Fruit fly (Drosophila melanogaster) whole organism, embryonic: Measurements from ENCODE around the gene Cp16.

Experiments used
- ATbp ChIP-seq: fragments of 200-800 bp; sonication (Bioruptor generic); optimal IDR thresholded peaks from 2 replicates; lab custom pipeline; 2017; ENCODE audit warnings: missing biosample characterization, mild to moderate bottlenecking, missing genetic modification characterization, missing genetic modification reagents
- Adf1 ChIP-seq: fragments of 200-800 bp; sonication (Bioruptor generic); IDR thresholded peaks from 2 replicates; pipeline ENCODE4 v1.3.6; 2022; ENCODE audit warnings: missing biosample characterization, missing genetic modification characterization
- Atf6 ChIP-seq: fragments of 200-800 bp; sonication (Bioruptor generic); IDR thresholded peaks from 2 replicates; pipeline ENCODE4 v1.3.6; 2022; ENCODE audit warnings: missing biosample characterization, missing genetic modification characterization
- CG11456 ChIP-seq: fragments of 200-800 bp; sonication (Bioruptor generic); IDR thresholded peaks from 3 replicates; pipeline ENCODE4 v1.3.6; 2022; ENCODE audit warnings: missing biosample characterization, missing genetic modification characterization
- CG12104 ChIP-seq: fragments of 200-800 bp; sonication (Bioruptor generic); optimal IDR thresholded peaks from 3 replicates; lab custom pipeline; 2016; ENCODE audit warnings: missing biosample characterization, missing genetic modification characterization
- CG15601 ChIP-seq: fragments of 200-800 bp; sonication (Bioruptor generic); optimal IDR thresholded peaks from 3 replicates; lab custom pipeline; 2019; ENCODE audit warnings: missing biosample characterization, mild to moderate bottlenecking, missing genetic modification characterization, moderate library complexity
- CG17328 ChIP-seq: fragments of 200-800 bp; sonication (Bioruptor generic); IDR thresholded peaks from 2 replicates; pipeline ENCODE4 v1.3.6; 2022; ENCODE audit warnings: missing biosample characterization, missing genetic modification characterization
- CG17359 ChIP-seq: fragments of 200-800 bp; sonication (Bioruptor generic); optimal IDR thresholded peaks from 3 replicates; lab custom pipeline; 2018; ENCODE audit warnings: missing biosample characterization, mild to moderate bottlenecking, missing genetic modification characterization, moderate library complexity
- CG17385 ChIP-seq: fragments of 200-800 bp; sonication (Bioruptor generic); optimal IDR thresholded peaks from 3 replicates; lab custom pipeline; 2018; ENCODE audit warnings: missing biosample characterization, mild to moderate bottlenecking, missing genetic modification characterization
- CG18599 ChIP-seq: fragments of 200-800 bp; sonication (Bioruptor generic); optimal IDR thresholded peaks from 3 replicates; lab custom pipeline; 2017; ENCODE audit warnings: missing biosample characterization, missing genetic modification characterization, mild to moderate bottlenecking, moderate library complexity, missing genetic modification reagents
- CG18619 ChIP-seq: fragments of 200-800 bp; sonication (Bioruptor generic); optimal IDR thresholded peaks from 3 replicates; lab custom pipeline; 2017; ENCODE audit warnings: missing biosample characterization, mild to moderate bottlenecking, missing genetic modification characterization
- CG2678 ChIP-seq: fragments of 200-800 bp; sonication (Bioruptor generic); optimal IDR thresholded peaks from 3 replicates; lab custom pipeline; 2019; ENCODE audit warnings: missing biosample characterization, mild to moderate bottlenecking, missing genetic modification characterization, moderate library complexity
- CG32532 ChIP-seq: fragments of 200-800 bp; sonication (Bioruptor generic); IDR thresholded peaks from 2 replicates; pipeline ENCODE4 v1.3.6; 2022; ENCODE audit warnings: missing biosample characterization, missing genetic modification characterization
- CG3281 ChIP-seq: fragments of 200-800 bp; sonication (Bioruptor generic); optimal IDR thresholded peaks from 3 replicates; lab custom pipeline; 2017; ENCODE audit warnings: missing biosample characterization, mild to moderate bottlenecking, missing genetic modification characterization
- CG6765 ChIP-seq: fragments of 200-800 bp; sonication (Bioruptor generic); optimal IDR thresholded peaks from 3 replicates; lab custom pipeline; 2017; ENCODE audit warnings: missing biosample characterization, mild to moderate bottlenecking, missing genetic modification characterization
- CG7928 ChIP-seq: fragments of 200-800 bp; sonication (Bioruptor generic); optimal IDR thresholded peaks from 2 replicates; lab custom pipeline; 2017; ENCODE audit warnings: missing biosample characterization, mild to moderate bottlenecking, missing genetic modification characterization
- CG7987 ChIP-seq: fragments of 200-800 bp; sonication (Bioruptor generic); optimal IDR thresholded peaks from 2 replicates; lab custom pipeline; 2018; ENCODE audit warnings: missing biosample characterization, mild to moderate bottlenecking, missing genetic modification characterization, moderate library complexity
- CG9727 ChIP-seq: fragments of 200-800 bp; sonication (Bioruptor generic); optimal IDR thresholded peaks from 3 replicates; lab custom pipeline; 2017; ENCODE audit warnings: missing biosample characterization, mild to moderate bottlenecking, missing genetic modification characterization
- Dbx ChIP-seq: fragments of 200-800 bp; sonication (Bioruptor generic); IDR thresholded peaks from 3 replicates; pipeline ENCODE4 v1.3.6; 2022; ENCODE audit warnings: missing biosample characterization, missing genetic modification characterization
- Eip74EF ChIP-seq, 2 experiments: fragments of 200-800 bp in 1 of 2; fragments of >200 bp in 1 of 2; sonication (Bioruptor generic) in 1 of 2; optimal IDR thresholded peaks; 2 replicates each; lab custom pipeline; 2017 to 2019; ENCODE audit warnings: missing biosample characterization in 2 of 2, missing genetic modification characterization in 2 of 2, mild to moderate bottlenecking in 1 of 2, moderate library complexity in 1 of 2
- Fer1 ChIP-seq: fragments of 200-800 bp; sonication (Bioruptor generic); optimal IDR thresholded peaks from 2 replicates; lab custom pipeline; 2017; ENCODE audit warnings: missing biosample characterization, mild to moderate bottlenecking, missing genetic modification characterization
- Fer3 ChIP-seq: fragments of 200-800 bp; sonication (Bioruptor generic); optimal IDR thresholded peaks from 2 replicates; lab custom pipeline; 2018; ENCODE audit warnings: missing biosample characterization, mild to moderate bottlenecking, missing genetic modification characterization, moderate library complexity
- HLH3B ChIP-seq: fragments of 200-800 bp; sonication (Bioruptor generic); IDR thresholded peaks from 2 replicates; pipeline ENCODE4 v1.3.6; 2022; ENCODE audit warnings: missing biosample characterization, missing genetic modification characterization
- HmgZ ChIP-seq: fragments of 200-800 bp; sonication (Bioruptor generic); optimal IDR thresholded peaks from 2 replicates; lab custom pipeline; 2018; ENCODE audit warnings: missing biosample characterization, mild to moderate bottlenecking, missing genetic modification characterization
- Hmr ChIP-seq: fragments of 200-800 bp; sonication (Bioruptor generic); optimal IDR thresholded peaks from 3 replicates; lab custom pipeline; 2017; ENCODE audit warnings: mild to moderate bottlenecking, missing biosample characterization, missing genetic modification reagents, missing genetic modification characterization
- Lpt ChIP-seq: fragments of >200 bp; optimal IDR thresholded peaks from 2 replicates; lab custom pipeline; 2018; ENCODE audit warnings: missing biosample characterization, missing genetic modification characterization
- MESR4 ChIP-seq: fragments of 200-800 bp; sonication (Bioruptor generic); optimal IDR thresholded peaks from 2 replicates; lab custom pipeline; 2018; ENCODE audit warnings: missing biosample characterization, mild to moderate bottlenecking, missing genetic modification characterization, moderate library complexity
- MTF-1 ChIP-seq: fragments of 200-800 bp; sonication (Bioruptor generic); optimal IDR thresholded peaks from 2 replicates; lab custom pipeline; 2018; ENCODE audit warnings: missing biosample characterization, mild to moderate bottlenecking, missing genetic modification characterization, borderline replicate concordance
- NFAT ChIP-seq: fragments of 200-800 bp; sonication (Bioruptor generic); IDR thresholded peaks from 2 replicates; pipeline ENCODE4 v1.3.6; 2022; ENCODE audit warnings: missing biosample characterization, missing genetic modification characterization
- Rfx ChIP-seq: fragments of 200-800 bp; sonication (Bioruptor generic); IDR thresholded peaks from 2 replicates; pipeline ENCODE4 v1.3.6; 2022; ENCODE audit warnings: missing biosample characterization, missing genetic modification characterization
- bab2 ChIP-seq: fragments of 200-800 bp; sonication (Bioruptor generic); optimal IDR thresholded peaks from 2 replicates; lab custom pipeline; 2016; ENCODE audit warnings: missing biosample characterization, missing genetic modification characterization
- btn ChIP-seq: fragments of 200-800 bp; sonication (Bioruptor generic); optimal IDR thresholded peaks from 2 replicates; lab custom pipeline; 2016; ENCODE audit warnings: missing biosample characterization, missing genetic modification characterization
- cwo ChIP-seq: fragments of 200-800 bp; sonication (Bioruptor generic); optimal IDR thresholded peaks from 3 replicates; lab custom pipeline; 2017; ENCODE audit warnings: missing biosample characterization, missing genetic modification characterization, mild to moderate bottlenecking, moderate library complexity, missing genetic modification reagents
- fd64A ChIP-seq: fragments of 200-800 bp; sonication (Bioruptor generic); optimal IDR thresholded peaks from 3 replicates; lab custom pipeline; 2018; ENCODE audit warnings: missing biosample characterization, mild to moderate bottlenecking, missing genetic modification characterization
- hkb ChIP-seq, 2 experiments: fragments of 200-800 bp in 1 of 2; fragments of >200 bp in 1 of 2; sonication (Bioruptor generic) in 1 of 2; IDR thresholded peaks in 1 of 2; optimal IDR thresholded peaks in 1 of 2; 2 replicates each; pipeline versions ENCODE4 v1.3.6 to Lab custom; 2017 to 2022; ENCODE audit warnings: missing biosample characterization in 1 of 2, missing genetic modification characterization in 1 of 2
- jumu ChIP-seq: fragments of 200-800 bp; sonication (Bioruptor generic); optimal IDR thresholded peaks from 3 replicates; lab custom pipeline; 2016; ENCODE audit warnings: missing biosample characterization, missing genetic modification characterization
- kni ChIP-seq: fragments of 200-800 bp; sonication (Bioruptor generic); optimal IDR thresholded peaks from 3 replicates; lab custom pipeline; 2017; ENCODE audit warnings: mild to moderate bottlenecking, missing biosample characterization, missing genetic modification reagents, missing genetic modification characterization
- mirr ChIP-seq: fragments of 200-800 bp; sonication (Bioruptor generic); optimal IDR thresholded peaks from 3 replicates; lab custom pipeline; 2018; ENCODE audit warnings: missing biosample characterization, mild to moderate bottlenecking, missing genetic modification characterization
- nau ChIP-seq: fragments of 200-800 bp; sonication (Bioruptor generic); optimal IDR thresholded peaks from 3 replicates; lab custom pipeline; 2017; ENCODE audit warnings: missing biosample characterization, mild to moderate bottlenecking, missing genetic modification characterization, missing genetic modification reagents
- odd ChIP-seq: fragments of 200-800 bp; sonication (Bioruptor generic); optimal IDR thresholded peaks from 2 replicates; lab custom pipeline; 2017; ENCODE audit warnings: missing biosample characterization, mild to moderate bottlenecking, missing genetic modification characterization
- psq ChIP-seq: fragments of 200-800 bp; sonication (Bioruptor generic); optimal IDR thresholded peaks from 2 replicates; lab custom pipeline; 2017; ENCODE audit warnings: missing biosample characterization, missing genetic modification characterization
- seq ChIP-seq: fragments of 200-800 bp; sonication (Bioruptor generic); IDR thresholded peaks from 2 replicates; pipeline ENCODE4 v1.3.6; 2022; ENCODE audit warnings: missing biosample characterization, missing genetic modification characterization
- sim ChIP-seq: fragments of 200-800 bp; sonication (Bioruptor generic); IDR thresholded peaks from 2 replicates; pipeline ENCODE4 v1.3.6; 2022; ENCODE audit warnings: missing biosample characterization, missing genetic modification characterization
- sob ChIP-seq: fragments of 200-800 bp; sonication (Bioruptor generic); IDR thresholded peaks from 2 replicates; pipeline ENCODE4 v1.3.6; 2022; ENCODE audit warnings: missing biosample characterization, missing genetic modification characterization
- sr ChIP-seq: fragments of 200-800 bp; sonication (Bioruptor generic); IDR thresholded peaks from 3 replicates; pipeline ENCODE4 v1.3.6; 2022; ENCODE audit warnings: missing biosample characterization, missing genetic modification characterization
- stc ChIP-seq: fragments of 200-800 bp; sonication (Bioruptor generic); IDR thresholded peaks from 2 replicates; pipeline ENCODE4 v1.3.6; 2022; ENCODE audit warnings: missing biosample characterization, missing genetic modification characterization
- vvl ChIP-seq: fragments of 200-800 bp; sonication (Bioruptor generic); IDR thresholded peaks from 2 replicates; pipeline ENCODE4 v1.3.6; 2022; ENCODE audit warnings: missing biosample characterization, missing genetic modification characterization
- wek ChIP-seq: fragments of 200-800 bp; sonication (Bioruptor generic); optimal IDR thresholded peaks from 3 replicates; lab custom pipeline; 2018; ENCODE audit warnings: missing biosample characterization, mild to moderate bottlenecking, missing genetic modification characterization, moderate library complexity

The Cp16 gene

dm6 chr3L:8683773-8684172 is 48.0 kb upstream of the Cp16 start (continued):
- TF ChIP-seq HmgZ (no peak), wek (GFP tag; lab: Kevin White, UChicago) (peak; percentile 67), nau (peak; percentile 66), Fer3 (peak; percentile 8), ATbp (GFP tag; lab: Kevin White, UChicago) (peak; percentile 80), cwo (peak; percentile 50), seq (peak; percentile 34; the same call in 1 of the 2 replicates), Dbx (GFP tag; lab: Robert Waterston, UW) (0 out of 3 replicates have a peak, but pooled peaks have one; percentile 51), Hmr (peak; percentile 47), fd64A (GFP tag; lab: Kevin White, UChicago) (peak; percentile 11), mirr (GFP tag; lab: Kevin White, UChicago) (peak; percentile 2), CG18599 (GFP tag; lab: Kevin White, UChicago) (peak; percentile 60), kni (GFP tag; lab: Kevin White, UChicago) (peak; percentile 49), CG2678 (tag; lab: Kevin White, UChicago) (peak; percentile 13), Atf6 (GFP tag; lab: Robert Waterston, UW) (peak; percentile 57), CG6765 (GFP tag; lab: Kevin White, UChicago) (peak; percentile 51), jumu (GFP tag; lab: Kevin White, UChicago) (peak; percentile 13), Rfx (GFP tag; lab: Robert Waterston, UW) (peak; percentile 33; the same call in 1 of the 2 replicates), Eip74EF (GFP tag; optimal IDR thresholded peaks at IDR 0.05; lab: Kevin White, UChicago) (no peak), HLH3B (GFP tag; lab: Robert Waterston, UW) (peak; percentile 49; the same call in 1 of the 2 replicates), Fer1 (peak; percentile 62), CG32532 (peak; percentile 20; the same call in 1 of the 2 replicates), CG18619 (GFP tag; lab: Kevin White, UChicago) (peak; percentile 35), psq (GFP tag; lab: Kevin White, UChicago) (no peak), CG7928 (GFP tag; lab: Kevin White, UChicago) (peak; percentile 27), odd (GFP tag; lab: Kevin White, UChicago) (peak; percentile 8), vvl (GFP tag; lab: Robert Waterston, UW) (peak; percentile 43; the same call in 1 of the 2 replicates), NFAT (GFP tag; lab: Robert Waterston, UW) (0 out of 2 replicates have a peak, but pooled peaks have one; percentile 46), CG7987 (GFP tag; lab: Kevin White, UChicago) (peak; percentile 40), CG9727 (GFP tag; lab: Kevin White, UChicago) (peak; percentile 27), bab2 (GFP tag; lab: Kevin White, UChicago) (peak; percentile 2), CG17328 (GFP tag; lab: Robert Waterston, UW) (no peak), stc (GFP tag; lab: Robert Waterston, UW) (peak; percentile 20; the same call in 1 of the 2 replicates), CG3281 (peak; percentile 31), sob (GFP tag; lab: Robert Waterston, UW) (0 out of 2 replicates have a peak, but pooled peaks have one; percentile 35), Adf1 (0 out of 2 replicates have a peak, but pooled peaks have one; percentile 8), Lpt (no peak), sim (GFP tag; lab: Robert Waterston, UW) (0 out of 2 replicates have a peak, but pooled peaks have one; percentile 19), CG17359 (tag; lab: Kevin White, UChicago) (peak; percentile 47), CG17385 (GFP tag; lab: Kevin White, UChicago) (peak; percentile 12), CG15601 (tag; lab: Kevin White, UChicago) (peak; percentile 43), sr (GFP tag; lab: Robert Waterston, UW) (0 out of 3 replicates have a peak, but pooled peaks have one; percentile 8), MESR4 (no peak), btn (GFP tag; lab: Kevin White, UChicago) (no peak), CG11456 (GFP tag; lab: Robert Waterston, UW) (0 out of 3 replicates have a peak, but pooled peaks have one; percentile 8), hkb (optimal IDR thresholded peaks at IDR 0.05; lab: Kevin White, UChicago) (no peak), hkb (GFP tag; IDR thresholded peaks at IDR 0.05; lab: Robert Waterston, UW) (0 out of 2 replicates have a peak, but pooled peaks have one; percentile 29), CG12104 (no peak), MTF-1 (GFP tag; lab: Kevin White, UChicago) (peak; percentile 23)
